Fruit fly (Drosophila melanogaster) whole organism, wandering third instar larva: ENCODE results near the gene CG5151.
A peak's percentile ranks its signal among the peaks of the same experiment; 100 is the strongest.

ENCODE experiments used
- Abd-B ChIP-seq: fragments of >200 bp; optimal IDR thresholded peaks from 2 replicates; lab custom pipeline; 2017; ENCODE audit warnings: missing biosample characterization, missing genetic modification characterization
- CG32264 ChIP-seq: fragments of 200-800 bp; sonication (Bioruptor generic); optimal IDR thresholded peaks from 2 replicates; lab custom pipeline; 2016; ENCODE audit warnings: missing biosample characterization, missing genetic modification characterization
- CG9705 ChIP-seq: fragments of 200-800 bp; sonication (Bioruptor generic); optimal IDR thresholded peaks from 2 replicates; lab custom pipeline; 2018; ENCODE audit warnings: missing biosample characterization, mild to moderate bottlenecking, missing genetic modification characterization
- CrebA ChIP-seq: fragments of 200-800 bp; sonication (Bioruptor generic); optimal IDR thresholded peaks from 2 replicates; lab custom pipeline; 2016; ENCODE audit warnings: missing biosample characterization, mild to moderate bottlenecking, missing genetic modification characterization, borderline replicate concordance
- Dfd ChIP-seq: fragments of >200 bp; optimal IDR thresholded peaks from 2 replicates; lab custom pipeline; 2017; ENCODE audit warnings: missing biosample characterization, missing genetic modification characterization
- Dif ChIP-seq: fragments of 200-275, 200-300 bp; sonication (Bioruptor generic); optimal IDR thresholded peaks from 2 replicates; lab custom pipeline; 2018; ENCODE audit warnings: missing biosample characterization, missing genetic modification characterization; ENCODE audit not compliant: partially characterized antibody
- GATAd ChIP-seq: sonication (Bioruptor generic); optimal IDR thresholded peaks from 2 replicates; lab custom pipeline; 2016; ENCODE audit warnings: missing biosample characterization, missing genetic modification characterization
- HLH106 ChIP-seq: fragments of 200-800 bp; optimal IDR thresholded peaks from 3 replicates; lab custom pipeline; 2019; ENCODE audit warnings: missing biosample characterization, mild to moderate bottlenecking, missing genetic modification characterization, moderate library complexity
- Hnf4 ChIP-seq: fragments of 200-800 bp; sonication (Bioruptor generic); optimal IDR thresholded peaks from 2 replicates; lab custom pipeline; 2016; ENCODE audit warnings: missing biosample characterization, mild to moderate bottlenecking, missing genetic modification characterization
- Hr78 ChIP-seq: fragments of >200 bp; optimal IDR thresholded peaks from 2 replicates; lab custom pipeline; 2017; ENCODE audit warnings: missing biosample characterization, missing genetic modification characterization
- Hr83 ChIP-seq: fragments of 200-300 bp; sonication (Bioruptor generic); optimal IDR thresholded peaks from 2 replicates; lab custom pipeline; 2016; ENCODE audit warnings: missing biosample characterization, mild to moderate bottlenecking, missing genetic modification characterization, moderate library complexity; ENCODE audit not compliant: poor library complexity, severe bottlenecking
- Jra ChIP-seq: sonication (Bioruptor generic); optimal IDR thresholded peaks from 2 replicates; lab custom pipeline; 2016; ENCODE audit warnings: missing biosample characterization, missing genetic modification characterization
- Mio ChIP-seq: sonication (Bioruptor generic); optimal IDR thresholded peaks from 2 replicates; lab custom pipeline; 2016; ENCODE audit warnings: missing biosample characterization, missing genetic modification characterization
- Myc ChIP-seq: fragments of >200 bp; optimal IDR thresholded peaks from 2 replicates; lab custom pipeline; 2017
- N ChIP-seq: fragments of >200 bp; optimal IDR thresholded peaks from 2 replicates; lab custom pipeline; 2018; ENCODE audit warnings: missing biosample characterization, missing external identifiers, missing genetic modification characterization
- OdsH ChIP-seq: fragments of 200-800 bp; sonication (Bioruptor generic); optimal IDR thresholded peaks from 2 replicates; lab custom pipeline; 2016; ENCODE audit warnings: missing biosample characterization, mild to moderate bottlenecking, missing genetic modification characterization
- Rel ChIP-seq, 2 experiments: fragments of 200-800 bp; sonication (Bioruptor generic) in 1 of 2; optimal IDR thresholded peaks; 2 replicates in 1 of 2; 3 replicates in 1 of 2; lab custom pipeline; 2016 to 2019; ENCODE audit warnings: mild to moderate bottlenecking in 2 of 2, missing biosample characterization in 2 of 2, missing genetic modification characterization in 2 of 2, moderate library complexity in 1 of 2
- Sp1 ChIP-seq: fragments of 200-800 bp; sonication (Bioruptor generic); optimal IDR thresholded peaks from 3 replicates; lab custom pipeline; 2019; ENCODE audit warnings: missing biosample characterization, mild to moderate bottlenecking, missing genetic modification characterization, moderate library complexity
- Vsx2 ChIP-seq: fragments of 200-300, 225-300 bp; sonication (Bioruptor generic); optimal IDR thresholded peaks from 2 replicates; lab custom pipeline; 2018; ENCODE audit warnings: missing biosample characterization, missing genetic modification characterization; ENCODE audit not compliant: partially characterized antibody
- br ChIP-seq: fragments of 200-800 bp; sonication (Bioruptor generic); optimal IDR thresholded peaks from 2 replicates; lab custom pipeline; 2016; ENCODE audit warnings: missing biosample characterization, missing genetic modification characterization
- brk ChIP-seq: fragments of 200-800 bp; sonication (Bioruptor generic); optimal IDR thresholded peaks from 2 replicates; lab custom pipeline; 2016; ENCODE audit warnings: missing biosample characterization, mild to moderate bottlenecking, missing genetic modification characterization
- dl ChIP-seq, 2 experiments: fragments of 175-275, 200-275 bp in 1 of 2; fragments of 200-275 bp in 1 of 2; sonication (Bioruptor generic); optimal IDR thresholded peaks; lab custom pipeline; 2018; ENCODE audit warnings: mild to moderate bottlenecking in 2 of 2, missing biosample characterization in 2 of 2, missing genetic modification characterization in 2 of 2, moderate library complexity in 2 of 2; ENCODE audit not compliant: partially characterized antibody in 2 of 2, insufficient read depth in 1 of 2
- dmrt93B ChIP-seq: fragments of 200-800 bp; sonication (Bioruptor generic); optimal IDR thresholded peaks from 2 replicates; lab custom pipeline; 2018; ENCODE audit warnings: missing biosample characterization, mild to moderate bottlenecking, missing genetic modification characterization
- dsf ChIP-seq: sonication (Bioruptor generic); optimal IDR thresholded peaks from 2 replicates; lab custom pipeline; 2016; ENCODE audit warnings: missing biosample characterization, missing genetic modification characterization, borderline replicate concordance
- ey ChIP-seq: fragments of 200-800 bp; sonication (Bioruptor generic); optimal IDR thresholded peaks from 2 replicates; lab custom pipeline; 2016; ENCODE audit warnings: missing biosample characterization, missing genetic modification characterization
- foxo ChIP-seq, 2 experiments: fragments of 200-800 bp; sonication (Bioruptor generic); optimal IDR thresholded peaks; 2 replicates in 1 of 2; 3 replicates in 1 of 2; lab custom pipeline; 2016 to 2017; ENCODE audit warnings: missing biosample characterization in 2 of 2, missing genetic modification characterization in 2 of 2
- fru ChIP-seq: fragments of 200-800 bp; sonication (Bioruptor generic); optimal IDR thresholded peaks from 3 replicates; lab custom pipeline; 2016; ENCODE audit warnings: missing biosample characterization, mild to moderate bottlenecking, missing genetic modification characterization
- h ChIP-seq: fragments of 200-800 bp; sonication (Bioruptor generic); optimal IDR thresholded peaks from 3 replicates; lab custom pipeline; 2016; ENCODE audit warnings: missing biosample characterization, mild to moderate bottlenecking, missing genetic modification characterization
- jim ChIP-seq: fragments of 175-275, 200-325 bp; sonication (Bioruptor generic); optimal IDR thresholded peaks from 2 replicates; lab custom pipeline; 2016; ENCODE audit warnings: missing biosample characterization, mild to moderate bottlenecking, missing genetic modification characterization
- lola ChIP-seq: fragments of >200 bp; optimal IDR thresholded peaks from 2 replicates; lab custom pipeline; 2017; ENCODE audit warnings: missing biosample characterization, missing genetic modification characterization
- pan ChIP-seq: fragments of >200 bp; optimal IDR thresholded peaks from 2 replicates; lab custom pipeline; 2017
- psq ChIP-seq: fragments of 200-800 bp; sonication (Bioruptor generic); optimal IDR thresholded peaks from 3 replicates; lab custom pipeline; 2017; ENCODE audit warnings: missing biosample characterization, mild to moderate bottlenecking, missing genetic modification characterization, moderate library complexity
- rgr ChIP-seq: fragments of 200-800 bp; sonication (Bioruptor generic); optimal IDR thresholded peaks from 3 replicates; lab custom pipeline; 2016; ENCODE audit warnings: missing biosample characterization, mild to moderate bottlenecking, missing genetic modification characterization
- sage ChIP-seq: fragments of 200-800 bp; sonication (Bioruptor generic); optimal IDR thresholded peaks from 2 replicates; lab custom pipeline; 2016; ENCODE audit warnings: missing biosample characterization, mild to moderate bottlenecking, missing genetic modification characterization
- sv ChIP-seq: fragments of 200-800 bp; sonication (Bioruptor generic); optimal IDR thresholded peaks from 3 replicates; lab custom pipeline; 2016; ENCODE audit warnings: missing biosample characterization, missing genetic modification characterization
- tai ChIP-seq: sonication (Bioruptor generic); optimal IDR thresholded peaks from 2 replicates; lab custom pipeline; 2016; ENCODE audit warnings: missing biosample characterization, missing genetic modification characterization
- usp ChIP-seq: fragments of >200 bp; optimal IDR thresholded peaks from 2 replicates; lab custom pipeline; 2017; ENCODE audit warnings: missing biosample characterization, missing genetic modification characterization
- woc ChIP-seq: sonication (Bioruptor generic); optimal IDR thresholded peaks from 2 replicates; lab custom pipeline; 2016; ENCODE audit warnings: missing biosample characterization, mild to moderate bottlenecking, missing genetic modification characterization

Gene CG5151

DNA sequence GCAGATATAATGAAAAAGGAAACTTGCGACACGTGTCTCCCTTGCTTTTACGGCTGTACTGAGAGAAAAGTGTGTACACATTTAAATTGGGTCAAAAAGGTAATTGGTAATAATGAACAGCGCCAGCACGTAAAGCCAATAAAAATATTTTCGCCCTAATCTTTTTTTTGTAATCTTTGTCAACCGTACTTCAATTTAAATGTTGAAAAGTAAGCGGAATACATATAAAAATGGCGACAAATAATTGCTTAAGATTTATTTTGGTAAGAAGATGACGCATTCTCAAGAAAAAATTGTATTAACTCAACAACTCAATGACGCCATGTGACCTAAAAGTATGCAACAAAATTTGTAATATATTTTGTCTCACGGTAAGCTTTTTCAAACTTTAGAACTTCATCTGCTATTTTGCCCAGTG is 16.7 kb downstream of the CG5151 start:
- TF ChIP-seq Dfd (GFP tag; lab: Kevin White, UChicago) (no peak), CG32264 (GFP tag; lab: Kevin White, UChicago) (no peak), psq (GFP tag; lab: Kevin White, UChicago) (peak; percentile 47), GATAd (GFP tag; lab: Kevin White, UChicago) (no peak), Mio (GFP tag; lab: Kevin White, UChicago) (no peak), Hr83 (GFP tag; lab: Kevin White, UChicago) (no peak), pan (lab: Kevin White, UChicago) (no peak), Dif (GFP tag; lab: Kevin White, UChicago) (no peak), br (no peak), woc (GFP tag; lab: Kevin White, UChicago) (peak; percentile 1), foxo (GFP tag; optimal IDR thresholded peaks at IDR 0.05; lab: Kevin White, UChicago) (peak in 1 of 2 experiments; percentile 37), brk (peak; percentile 51), Sp1 (peak; percentile 2), HLH106 (tag; lab: Kevin White, UChicago) (no peak), h (GFP tag; lab: Kevin White, UChicago) (peak; percentile 31), Abd-B (no peak), lola (GFP tag; lab: Kevin White, UChicago) (no peak), Myc (no peak), ey (peak; percentile 20), CrebA (GFP tag; lab: Kevin White, UChicago) (no peak), N (GFP tag; lab: Kevin White, UChicago) (no peak), fru (GFP tag; lab: Kevin White, UChicago) (peak; percentile 32), sv (GFP tag; lab: Kevin White, UChicago) (no peak), Vsx2 (no peak), Hr78 (GFP tag; lab: Kevin White, UChicago) (no peak), Rel (GFP tag; optimal IDR thresholded peaks at IDR 0.05; lab: Kevin White, UChicago) (no peak), Rel (tag; optimal IDR thresholded peaks at IDR 0.05; lab: Kevin White, UChicago) (no peak), rgr (GFP tag; lab: Kevin White, UChicago) (no peak), OdsH (GFP tag; lab: Kevin White, UChicago) (no peak), dl (GFP tag; optimal IDR thresholded peaks at IDR 0.05; lab: Kevin White, UChicago; ENCODE audit: insufficient read depth in 1 of 2, partially characterized antibody in 2 of 2) (no peak), dsf (no peak), sage (no peak), tai (GFP tag; lab: Kevin White, UChicago) (peak; percentile 24), dmrt93B (peak; percentile 1), jim (GFP tag; lab: Kevin White, UChicago) (no peak), Hnf4 (GFP tag; lab: Kevin White, UChicago) (peak; percentile 10), CG9705 (GFP tag; lab: Kevin White, UChicago) (no peak), usp (GFP tag; lab: Kevin White, UChicago) (no peak), Jra (peak; percentile 3)

DNA sequence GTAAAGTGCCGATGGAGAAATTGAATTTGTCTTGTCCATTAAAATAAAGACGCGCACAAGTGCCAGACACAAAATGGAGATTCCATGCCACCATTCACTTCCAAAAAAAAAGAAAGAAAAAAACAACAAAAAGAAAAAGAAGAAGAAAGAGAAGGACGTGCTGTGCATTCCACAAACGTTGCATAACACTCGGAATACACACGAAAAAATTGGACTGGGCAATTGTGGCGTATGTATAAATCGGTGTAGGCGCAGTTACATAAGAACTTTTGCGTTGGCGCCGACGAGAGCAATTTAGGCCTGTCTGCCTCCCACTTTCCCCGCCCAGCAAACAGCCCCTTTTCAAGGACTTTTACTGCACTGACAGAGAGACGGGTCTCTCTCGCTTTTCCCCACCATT is 17.2 kb downstream of the CG5151 start:
- no peak for TF ChIP-seq CG32264 (GFP tag; lab: Kevin White, UChicago)
- TF ChIP-seq GATAd (GFP tag; lab: Kevin White, UChicago) = no peak
- TF ChIP-seq psq (GFP tag; lab: Kevin White, UChicago) = no peak
- no peak for TF ChIP-seq CG9705 (GFP tag; lab: Kevin White, UChicago)
- no peak for TF ChIP-seq Myc
- no peak for TF ChIP-seq HLH106 (tag; lab: Kevin White, UChicago)
- TF ChIP-seq sage = no peak
- no peak for TF ChIP-seq pan (lab: Kevin White, UChicago)
- TF ChIP-seq rgr (GFP tag; lab: Kevin White, UChicago) = no peak
- TF ChIP-seq Vsx2 = no peak
- TF ChIP-seq Hr83 (GFP tag; lab: Kevin White, UChicago) = no peak
- TF ChIP-seq brk = no peak
- TF ChIP-seq dl (GFP tag; optimal IDR thresholded peaks at IDR 0.05; lab: Kevin White, UChicago; ENCODE audit: insufficient read depth in 1 of 2, partially characterized antibody in 2 of 2) = no peak
- no peak for TF ChIP-seq lola (GFP tag; lab: Kevin White, UChicago)
- no peak for TF ChIP-seq Hnf4 (GFP tag; lab: Kevin White, UChicago)
- TF ChIP-seq foxo (GFP tag; optimal IDR thresholded peaks at IDR 0.05; lab: Kevin White, UChicago) = no peak
- TF ChIP-seq dmrt93B = no peak
- TF ChIP-seq Hr78 (GFP tag; lab: Kevin White, UChicago) = no peak
- TF ChIP-seq, all 38 proteins: peak for 0
